Fruit fly (Drosophila melanogaster): Measurements from ENCODE around the gene mnb.

mnb gene

DNA sequence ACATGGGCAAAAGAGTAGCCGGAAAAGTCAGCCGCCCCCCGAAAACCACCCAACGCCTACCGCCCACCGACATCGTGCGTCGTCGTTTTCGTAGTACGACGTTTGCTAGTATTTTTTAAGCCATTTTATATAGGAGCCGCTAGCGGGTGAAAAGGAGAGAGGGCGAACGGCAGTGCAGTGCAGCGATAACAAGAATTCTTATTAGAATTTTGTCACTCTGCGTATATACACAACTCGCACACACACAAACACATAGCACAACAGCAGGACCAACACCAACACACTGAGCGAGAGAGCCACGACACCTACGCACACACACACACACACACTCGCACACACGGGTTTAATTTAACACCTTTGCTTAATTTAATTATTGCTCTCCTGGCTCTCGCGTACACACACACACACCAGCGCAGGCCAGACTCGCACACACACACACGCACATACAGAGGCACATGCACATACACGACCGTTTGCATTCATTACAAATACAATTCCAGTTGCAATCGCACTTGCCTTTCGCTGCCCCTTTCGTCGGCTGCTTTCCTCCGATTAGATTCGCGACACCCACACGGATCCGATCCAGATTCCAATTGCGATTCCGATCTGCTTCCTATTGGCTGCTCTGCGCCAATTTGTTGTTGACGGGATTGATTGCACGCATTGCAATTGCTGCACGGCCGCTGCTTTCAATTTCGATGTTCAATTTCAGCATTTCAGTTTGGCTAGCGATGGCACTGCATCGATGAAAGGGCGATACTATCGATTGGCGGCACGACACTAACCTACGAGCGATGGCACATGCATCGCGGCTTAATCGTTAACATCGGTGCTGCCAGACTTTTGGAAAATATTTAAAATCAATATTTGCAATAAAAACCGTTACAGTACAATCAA, 60.0 kb downstream of the mnb start, which contains the start of gene Socs16D (continued):
- TF ChIP-seq Sox102F (GFP tag; optimal IDR thresholded peaks at IDR 0.05) = no peak
- TF ChIP-seq Antp (GFP tag; optimal IDR thresholded peaks at IDR 0.05) = peak; percentile 55
- TF ChIP-seq BtbVII (GFP tag; optimal IDR thresholded peaks at IDR 0.05) = peak; percentile 13
- no peak for TF ChIP-seq NC2α (GFP tag; optimal IDR thresholded peaks at IDR 0.05)
- TF ChIP-seq ssp (GFP tag; IDR thresholded peaks at IDR 0.05) = 0 out of 2 replicates have a peak, but pooled peaks have one; percentile 9
- TF ChIP-seq so (GFP tag; IDR thresholded peaks at IDR 0.05) = peak; percentile 23; the same call in 1 of the 3 replicates
- TF ChIP-seq jumu (GFP tag; optimal IDR thresholded peaks at IDR 0.05) = peak; percentile 45
- no peak for TF ChIP-seq C15 (GFP tag; IDR thresholded peaks at IDR 0.05)
- TF ChIP-seq sug (tag; optimal IDR thresholded peaks at IDR 0.05) = peak; percentile 48
- peak; percentile 5 for TF ChIP-seq CTCF (GFP tag; optimal IDR thresholded peaks at IDR 0.05)
- TF ChIP-seq Aef1 (GFP tag; IDR thresholded peaks at IDR 0.05) = no peak
- TF ChIP-seq CG6689 (GFP tag; IDR thresholded peaks at IDR 0.05) = 0 out of 2 replicates have a peak, but pooled peaks have one; percentile 10
- TF ChIP-seq dati (GFP tag; IDR thresholded peaks at IDR 0.05) = no peak
- TF ChIP-seq hth (optimal IDR thresholded peaks at IDR 0.05) = no peak
- TF ChIP-seq Trl (optimal IDR thresholded peaks at IDR 0.05) = peak; percentile 61 to 78
- peak; percentile 55 for TF ChIP-seq Trl (GFP tag; optimal IDR thresholded peaks at IDR 0.05)
- TF ChIP-seq Abd-B (GFP tag; optimal IDR thresholded peaks at IDR 0.05) = peak; percentile 70
- TF ChIP-seq CG1832 (GFP tag; optimal IDR thresholded peaks at IDR 0.05) = peak; percentile 17
- TF ChIP-seq CG3163 (GFP tag; optimal IDR thresholded peaks at IDR 0.05) = peak; percentile 37
- TF ChIP-seq bbx (GFP tag; IDR thresholded peaks at IDR 0.05; ENCODE audit: partially characterized antibody) = peak; percentile 98
- peak; percentile 2 for TF ChIP-seq NfI (GFP tag; optimal IDR thresholded peaks at IDR 0.05)
- TF ChIP-seq BEAF-32 (GFP tag; optimal IDR thresholded peaks at IDR 0.05) = peak; percentile 98
- TF ChIP-seq Dip2 (GFP tag; IDR thresholded peaks at IDR 0.05) = no peak
- no peak for TF ChIP-seq ara (GFP tag; IDR thresholded peaks at IDR 0.05)
- no peak for TF ChIP-seq CG2875 (GFP tag; optimal IDR thresholded peaks at IDR 0.05)
- TF ChIP-seq zfh2 (GFP tag; optimal IDR thresholded peaks at IDR 0.05) = peak; percentile 51
- peak; percentile 74 for TF ChIP-seq CG4617 (GFP tag; optimal IDR thresholded peaks at IDR 0.05; ENCODE audit: borderline replicate concordance)
- TF ChIP-seq unc-4 (GFP tag; IDR thresholded peaks at IDR 0.05; ENCODE audit: partially characterized antibody) = peak; percentile 97
- TF ChIP-seq Dref (GFP tag; IDR thresholded peaks at IDR 0.05) = peak; percentile 95
- peak; percentile 26 for TF ChIP-seq CG12071 (GFP tag; optimal IDR thresholded peaks at IDR 0.05)
- TF ChIP-seq cato (GFP tag; optimal IDR thresholded peaks at IDR 0.05; ENCODE audit: borderline replicate concordance) = no peak
- TF ChIP-seq tap (tag; optimal IDR thresholded peaks at IDR 0.05) = peak; percentile 7
- TF ChIP-seq CG18011 (GFP tag; optimal IDR thresholded peaks at IDR 0.05) = no peak
- TF ChIP-seq Elba2 (GFP tag; optimal IDR thresholded peaks at IDR 0.05) = peak; percentile 99
- TF ChIP-seq CG14667 (GFP tag; IDR thresholded peaks at IDR 0.05) = no peak
- peak; percentile 96 for TF ChIP-seq CG15479 (GFP tag; optimal IDR thresholded peaks at IDR 0.05)
- peak; percentile 40 for TF ChIP-seq CG7786 (GFP tag; optimal IDR thresholded peaks at IDR 0.05)
- peak; percentile 62 for TF ChIP-seq zen (tag; optimal IDR thresholded peaks at IDR 0.05)
- TF ChIP-seq CG11093 (GFP tag; IDR thresholded peaks at IDR 0.05) = no peak
- TF ChIP-seq MBD-R2 (GFP tag; IDR thresholded peaks at IDR 0.05) = peak; percentile 51
- TF ChIP-seq otp (GFP tag; IDR thresholded peaks at IDR 0.05) = no peak
- no peak for TF ChIP-seq CG12219 (GFP tag; optimal IDR thresholded peaks at IDR 0.05)
- peak; percentile 66 for TF ChIP-seq row (GFP tag; IDR thresholded peaks at IDR 0.05)
- no peak for TF ChIP-seq CG10431 (GFP tag; optimal IDR thresholded peaks at IDR 0.05)
- no peak for TF ChIP-seq usp (GFP tag; optimal IDR thresholded peaks at IDR 0.05)
- TF ChIP-seq Dp (GFP tag; optimal IDR thresholded peaks at IDR 0.05) = peak; percentile 70
- no peak for TF ChIP-seq pan (optimal IDR thresholded peaks at IDR 0.05)
- peak in 1 of 2 experiments; percentile 29 for TF ChIP-seq pan (GFP tag; optimal IDR thresholded peaks at IDR 0.05 in 1 of 2, IDR thresholded peaks at IDR 0.05 in 1 of 2)
- TF ChIP-seq kni (GFP tag; optimal IDR thresholded peaks at IDR 0.05) = peak; percentile 65
- no peak for TF ChIP-seq Taf1 (GFP tag; IDR thresholded peaks at IDR 0.05)

Data from whole organism, embryonic.